Fruit fly (Drosophila melanogaster) whole organism, embryonic: Measurements from ENCODE around the gene CG34307.

Experiments
- Aef1 ChIP-seq: fragments of 200-800 bp; sonication (Bioruptor generic); IDR thresholded peaks from 3 replicates; pipeline ENCODE4 v1.3.6; 2022; ENCODE audit warnings: missing biosample characterization, missing genetic modification characterization
- B-H2 ChIP-seq: fragments of 200-800 bp; sonication (Bioruptor generic); optimal IDR thresholded peaks from 2 replicates; lab custom pipeline; 2018; ENCODE audit warnings: missing biosample characterization, mild to moderate bottlenecking, missing genetic modification characterization
- CG10209 ChIP-seq: fragments of 200-800 bp; sonication (Bioruptor generic); optimal IDR thresholded peaks from 3 replicates; lab custom pipeline; 2017; ENCODE audit warnings: missing biosample characterization, mild to moderate bottlenecking, missing genetic modification characterization, missing genetic modification reagents
- CG13624 ChIP-seq: fragments of 200-800 bp; sonication (Bioruptor generic); optimal IDR thresholded peaks from 2 replicates; lab custom pipeline; 2016; ENCODE audit warnings: missing biosample characterization, missing genetic modification characterization
- CG14667 ChIP-seq: fragments of 200-800 bp; sonication (Bioruptor generic); IDR thresholded peaks from 2 replicates; pipeline ENCODE4 v1.3.6; 2022; ENCODE audit warnings: missing biosample characterization, missing genetic modification characterization
- CG15011 ChIP-seq: fragments of 200-800 bp; sonication (Bioruptor generic); optimal IDR thresholded peaks from 3 replicates; lab custom pipeline; 2018; ENCODE audit warnings: missing biosample characterization, mild to moderate bottlenecking, missing genetic modification characterization
- CG15514 ChIP-seq: fragments of 200-800 bp; sonication (Bioruptor generic); optimal IDR thresholded peaks from 3 replicates; lab custom pipeline; 2017; ENCODE audit warnings: missing biosample characterization, missing genetic modification characterization, mild to moderate bottlenecking, moderate library complexity, missing genetic modification reagents
- CG16815 ChIP-seq: fragments of 200-800 bp; sonication (Bioruptor generic); optimal IDR thresholded peaks from 3 replicates; lab custom pipeline; 2017; ENCODE audit warnings: missing biosample characterization, mild to moderate bottlenecking, missing genetic modification characterization
- CG17186 ChIP-seq: fragments of 200-800 bp; sonication (Bioruptor generic); optimal IDR thresholded peaks from 3 replicates; lab custom pipeline; 2017; ENCODE audit warnings: missing biosample characterization, missing genetic modification reagents, missing genetic modification characterization
- CG2116 ChIP-seq: fragments of 200-800 bp; sonication (Bioruptor generic); optimal IDR thresholded peaks from 3 replicates; lab custom pipeline; 2018; ENCODE audit warnings: missing biosample characterization, mild to moderate bottlenecking, missing genetic modification characterization
- CG2712 ChIP-seq: fragments of 200-800 bp; optimal IDR thresholded peaks from 3 replicates; lab custom pipeline; 2019; ENCODE audit warnings: missing biosample characterization, mild to moderate bottlenecking, missing genetic modification characterization, moderate library complexity
- CG3065 ChIP-seq: fragments of 200-800 bp; sonication (Bioruptor generic); optimal IDR thresholded peaks from 2 replicates; lab custom pipeline; 2016; ENCODE audit warnings: missing biosample characterization, missing genetic modification characterization
- CG31365 ChIP-seq: fragments of 200-800 bp; sonication (Bioruptor generic); optimal IDR thresholded peaks from 2 replicates; lab custom pipeline; 2018; ENCODE audit warnings: missing biosample characterization, mild to moderate bottlenecking, missing genetic modification characterization
- CG33213 ChIP-seq: fragments of 200-800 bp; sonication (Bioruptor generic); optimal IDR thresholded peaks from 3 replicates; lab custom pipeline; 2016; ENCODE audit warnings: missing biosample characterization, missing genetic modification characterization
- CG34422 ChIP-seq: fragments of 200-800 bp; sonication (Bioruptor generic); IDR thresholded peaks from 3 replicates; pipeline ENCODE4 v1.3.6; 2022; ENCODE audit warnings: missing biosample characterization, missing genetic modification characterization
- CG4730 ChIP-seq: fragments of 200-800 bp; sonication (Bioruptor generic); IDR thresholded peaks from 2 replicates; pipeline ENCODE4 v1.3.6; 2022; ENCODE audit warnings: missing biosample characterization, missing genetic modification characterization
- CG6813 ChIP-seq: fragments of 200-800 bp; sonication (Bioruptor generic); optimal IDR thresholded peaks from 2 replicates; lab custom pipeline; 2017; ENCODE audit warnings: missing biosample characterization, missing genetic modification characterization, mild to moderate bottlenecking, moderate library complexity, missing genetic modification reagents
- CG7372 ChIP-seq: fragments of 200-800 bp; sonication (Bioruptor generic); IDR thresholded peaks from 2 replicates; pipeline ENCODE4 v1.3.6; 2022; ENCODE audit warnings: missing biosample characterization, missing genetic modification characterization
- CG9437 ChIP-seq: fragments of 200-800 bp; sonication (Bioruptor generic); optimal IDR thresholded peaks from 2 replicates; lab custom pipeline; 2018; ENCODE audit warnings: missing biosample characterization, mild to moderate bottlenecking, missing genetic modification characterization
- CHES-1-like ChIP-seq: fragments of 200-800 bp; sonication (Bioruptor generic); optimal IDR thresholded peaks from 2 replicates; lab custom pipeline; 2016; ENCODE audit warnings: missing biosample characterization, missing genetic modification characterization
- Camta ChIP-seq: fragments of 200-800 bp; sonication (Bioruptor generic); optimal IDR thresholded peaks from 2 replicates; lab custom pipeline; 2016; ENCODE audit warnings: missing biosample characterization, missing genetic modification characterization
- Dip2 ChIP-seq: fragments of 200-800 bp; sonication (Bioruptor generic); IDR thresholded peaks from 2 replicates; pipeline ENCODE4 v1.3.6; 2022; ENCODE audit warnings: missing biosample characterization, missing genetic modification characterization
- Dp ChIP-seq: fragments of 200-800 bp; sonication (Bioruptor generic); optimal IDR thresholded peaks from 2 replicates; lab custom pipeline; 2018; ENCODE audit warnings: missing biosample characterization, mild to moderate bottlenecking, missing genetic modification characterization, moderate library complexity
- Mad ChIP-seq: fragments of 200-800 bp; sonication (Bioruptor generic); optimal IDR thresholded peaks from 2 replicates; lab custom pipeline; 2016; ENCODE audit warnings: missing biosample characterization, missing genetic modification characterization
- NFAT ChIP-seq: fragments of 200-800 bp; sonication (Bioruptor generic); IDR thresholded peaks from 2 replicates; pipeline ENCODE4 v1.3.6; 2022; ENCODE audit warnings: missing biosample characterization, missing genetic modification characterization
- Neu2 ChIP-seq: fragments of 200-800 bp; sonication (Bioruptor generic); optimal IDR thresholded peaks from 3 replicates; lab custom pipeline; 2016; ENCODE audit warnings: missing biosample characterization, missing genetic modification characterization, borderline replicate concordance
- Nf-YA ChIP-seq: fragments of 200-800 bp; sonication (Bioruptor generic); IDR thresholded peaks from 2 replicates; pipeline ENCODE4 v1.3.6; 2022; ENCODE audit warnings: missing biosample characterization, missing genetic modification characterization
- Sry-δ ChIP-seq: fragments of 200-800 bp; sonication (Bioruptor generic); optimal IDR thresholded peaks from 2 replicates; lab custom pipeline; 2016; ENCODE audit warnings: missing biosample characterization, missing genetic modification characterization
- Stat92E ChIP-seq, 3 experiments: fragments of >200 bp in 2 of 3; fragments of 200-800 bp in 1 of 3; sonication (Bioruptor generic) in 1 of 3; optimal IDR thresholded peaks; 2 replicates each; lab custom pipeline; 2017 to 2019; ENCODE audit warnings: missing biosample characterization in 3 of 3, missing genetic modification characterization in 3 of 3, mild to moderate bottlenecking in 1 of 3, moderate library complexity in 1 of 3
- bowl ChIP-seq: fragments of 200-800 bp; sonication (Bioruptor generic); IDR thresholded peaks from 2 replicates; pipeline ENCODE4 v1.3.6; 2022; ENCODE audit warnings: missing biosample characterization, missing genetic modification characterization
- dati ChIP-seq: fragments of 200-800 bp; sonication (Bioruptor generic); IDR thresholded peaks from 2 replicates; pipeline ENCODE4 v1.3.6; 2022; ENCODE audit warnings: missing biosample characterization, missing genetic modification characterization
- dpn ChIP-seq, 2 experiments: fragments of 200-800 bp; sonication (Bioruptor generic); optimal IDR thresholded peaks; 3 replicates each; lab custom pipeline; 2016; ENCODE audit warnings: missing biosample characterization in 2 of 2, missing genetic modification characterization in 2 of 2
- gcm ChIP-seq: fragments of 200-800 bp; sonication (Bioruptor generic); optimal IDR thresholded peaks from 2 replicates; lab custom pipeline; 2019; ENCODE audit warnings: missing biosample characterization, mild to moderate bottlenecking, missing genetic modification characterization, moderate library complexity
- gsb ChIP-seq: fragments of 200-800 bp; sonication (Bioruptor generic); IDR thresholded peaks from 2 replicates; pipeline ENCODE4 v1.3.6; 2022; ENCODE audit warnings: missing biosample characterization, missing genetic modification characterization
- hth ChIP-seq: fragments of >200 bp; optimal IDR thresholded peaks from 2 replicates; lab custom pipeline; 2017; ENCODE audit warnings: inconsistent platforms
- kay ChIP-seq: fragments of 200-800 bp; sonication (Bioruptor generic); optimal IDR thresholded peaks from 2 replicates; lab custom pipeline; 2016; ENCODE audit warnings: missing biosample characterization, missing genetic modification characterization
- onecut ChIP-seq: fragments of 200-800 bp; sonication (Bioruptor generic); IDR thresholded peaks from 2 replicates; pipeline ENCODE4 v1.3.6; 2022; ENCODE audit warnings: missing biosample characterization, missing genetic modification characterization
- otp ChIP-seq: fragments of 200-800 bp; sonication (Bioruptor generic); IDR thresholded peaks from 3 replicates; pipeline ENCODE4, ENCODE4 v1.3.6; 2022; ENCODE audit warnings: missing biosample characterization, missing genetic modification characterization
- pan ChIP-seq, 4 experiments: fragments of >200 bp in 3 of 4; fragments of 200-800 bp in 1 of 4; sonication (Bioruptor generic) in 1 of 4; optimal IDR thresholded peaks in 3 of 4; IDR thresholded peaks in 1 of 4; 2 replicates each; pipeline versions ENCODE4 v1.3.6 to Lab custom; 2017 to 2022; ENCODE audit warnings: missing biosample characterization in 2 of 4, missing genetic modification characterization in 2 of 4, mixed read lengths in 1 of 4
- pnt ChIP-seq: fragments of 200-800 bp; sonication (Bioruptor generic); optimal IDR thresholded peaks from 3 replicates; lab custom pipeline; 2016; ENCODE audit warnings: missing biosample characterization, missing genetic modification characterization
- pros ChIP-seq: fragments of 200-800 bp; sonication (Bioruptor generic); optimal IDR thresholded peaks from 3 replicates; lab custom pipeline; 2019; ENCODE audit warnings: missing biosample characterization, mild to moderate bottlenecking, missing genetic modification characterization, moderate library complexity
- seq ChIP-seq: fragments of 200-800 bp; sonication (Bioruptor generic); IDR thresholded peaks from 2 replicates; pipeline ENCODE4 v1.3.6; 2022; ENCODE audit warnings: missing biosample characterization, missing genetic modification characterization
- slbo ChIP-seq: fragments of 200-800 bp; sonication (Bioruptor generic); IDR thresholded peaks from 2 replicates; pipeline ENCODE4 v1.3.6; 2022; ENCODE audit warnings: missing biosample characterization, missing genetic modification characterization
- sug ChIP-seq: fragments of 200-800 bp; optimal IDR thresholded peaks from 2 replicates; lab custom pipeline; 2019; ENCODE audit warnings: missing biosample characterization, mild to moderate bottlenecking, missing genetic modification characterization, moderate library complexity
- tap ChIP-seq: fragments of 200-800 bp; optimal IDR thresholded peaks from 3 replicates; lab custom pipeline; 2019; ENCODE audit warnings: missing biosample characterization, mild to moderate bottlenecking, missing genetic modification characterization, moderate library complexity
- tin ChIP-seq: fragments of 200-800 bp; sonication (Bioruptor generic); optimal IDR thresholded peaks from 3 replicates; lab custom pipeline; 2016; ENCODE audit warnings: missing biosample characterization, missing genetic modification characterization
- usp ChIP-seq: fragments of >200 bp; optimal IDR thresholded peaks from 2 replicates; lab custom pipeline; 2017; ENCODE audit warnings: missing biosample characterization, missing genetic modification characterization
- zf30C ChIP-seq: fragments of 200-800 bp; sonication (Bioruptor generic); optimal IDR thresholded peaks from 3 replicates; lab custom pipeline; 2018; ENCODE audit warnings: missing biosample characterization, mild to moderate bottlenecking, missing genetic modification characterization

Gene CG34307

DNA sequence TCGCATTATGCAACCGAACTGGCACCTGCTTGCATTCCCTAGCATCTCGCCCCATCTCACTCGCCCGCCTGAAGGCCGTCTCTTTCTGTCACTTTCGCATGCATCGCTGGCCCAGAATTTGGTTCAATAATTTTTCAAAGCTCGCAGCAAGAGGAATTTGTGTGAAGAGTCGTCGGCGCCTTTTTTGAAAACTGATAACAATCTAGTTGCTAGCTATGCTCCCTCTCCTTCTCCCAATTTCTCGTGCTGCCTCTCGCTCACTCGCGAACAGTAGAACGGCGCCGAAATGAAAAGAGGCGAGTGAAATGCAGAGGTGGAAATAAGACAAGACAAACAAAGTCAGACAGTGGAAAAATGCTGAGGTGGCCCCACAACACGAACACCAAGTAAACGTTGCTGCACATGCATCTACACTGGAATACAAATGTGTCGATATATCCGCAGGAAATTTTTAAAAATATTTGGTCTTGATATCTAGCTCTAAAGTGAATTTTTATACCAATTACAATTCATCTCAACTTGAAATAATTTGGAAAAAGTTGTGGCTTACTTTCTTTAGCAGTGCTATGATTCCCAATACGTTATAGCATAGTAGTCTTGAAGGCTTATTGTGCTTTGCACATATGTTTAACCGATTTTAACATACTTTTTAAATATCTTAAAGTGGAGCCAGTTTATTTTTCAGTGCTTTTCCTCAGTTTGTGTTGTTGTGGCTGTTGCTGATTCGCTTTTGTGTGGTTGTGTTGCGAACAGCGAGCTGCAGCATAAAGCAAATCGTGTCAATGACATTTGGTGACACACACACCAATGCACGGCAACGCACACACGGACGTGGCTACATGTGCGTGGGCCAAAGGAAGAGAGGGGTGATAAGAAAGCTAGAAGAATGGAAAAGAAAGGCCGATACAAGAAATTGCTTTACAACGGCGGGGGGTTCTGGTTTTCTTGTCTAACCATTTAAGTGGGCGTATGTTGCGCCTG, 46.2 kb upstream of the CG34307 start (continued):
- TF ChIP-seq zf30C (peak; percentile 62), gcm (GFP tag; lab: Kevin White, UChicago) (peak; percentile 85), CG3065 (GFP tag; lab: Kevin White, UChicago) (peak; percentile 3), B-H2 (GFP tag; lab: Kevin White, UChicago) (no peak), tap (peak; percentile 80), CG6813 (GFP tag; lab: Kevin White, UChicago) (peak; percentile 47), sug (peak; percentile 46), CG7372 (GFP tag; lab: Robert Waterston, UW) (no peak), seq (no peak), NFAT (no peak), pros (peak; percentile 40), Nf-YA (GFP tag; lab: Robert Waterston, UW) (peak; percentile 46; the same call in 1 of the 2 replicates), tin (GFP tag; lab: Kevin White, UChicago) (peak; percentile 67), hth (lab: Kevin White, UChicago) (no peak), gsb (GFP tag; lab: Robert Waterston, UW) (no peak), Dip2 (GFP tag; lab: Robert Waterston, UW) (no peak), bowl (GFP tag; lab: Robert Waterston, UW) (no peak), CG4730 (GFP tag; lab: Robert Waterston, UW) (peak; percentile 39; the same call in 1 of the 2 replicates), dpn (GFP tag; optimal IDR thresholded peaks at IDR 0.05; lab: Kevin White, UChicago) (peak; percentile 56 to 69), CG10209 (GFP tag; lab: Kevin White, UChicago) (peak; percentile 77), Camta (GFP tag; lab: Kevin White, UChicago) (peak; percentile 82), CG2116 (peak; percentile 28), pnt (GFP tag; lab: Kevin White, UChicago) (peak; percentile 83), CG15011 (GFP tag; lab: Kevin White, UChicago) (peak; percentile 15), Sry-δ (GFP tag; lab: Kevin White, UChicago) (peak; percentile 13), CG33213 (GFP tag; lab: Kevin White, UChicago) (peak; percentile 50), CHES-1-like (GFP tag; lab: Kevin White, UChicago) (no peak), CG17186 (GFP tag; lab: Kevin White, UChicago) (peak; percentile 84), Neu2 (GFP tag; lab: Kevin White, UChicago) (no peak), onecut (peak; percentile 36), CG9437 (peak; percentile 70), CG15514 (GFP tag; lab: Kevin White, UChicago) (no peak), CG13624 (GFP tag; lab: Kevin White, UChicago) (no peak), Stat92E (GFP tag; optimal IDR thresholded peaks at IDR 0.05; lab: Kevin White, UChicago) (peak in 1 of 3 experiments; percentile 90), CG2712 (peak; percentile 95), kay (peak; percentile 54), Dp (no peak), CG31365 (tag; lab: Kevin White, UChicago) (peak; percentile 38), slbo (GFP tag; lab: Robert Waterston, UW) (no peak), CG34422 (GFP tag; lab: Robert Waterston, UW) (peak; percentile 75; the same call in 2 of the 3 replicates), Aef1 (GFP tag; lab: Robert Waterston, UW) (no peak; the same call in 2 of the 3 replicates), Mad (GFP tag; lab: Kevin White, UChicago) (peak; percentile 51), otp (GFP tag; lab: Robert Waterston, UW) (0 out of 3 replicates have a peak, but pooled peaks have one; percentile 19), pan (optimal IDR thresholded peaks at IDR 0.05; lab: Kevin White, UChicago) (no peak), pan (GFP tag; optimal IDR thresholded peaks at IDR 0.05 in 1 of 2, IDR thresholded peaks at IDR 0.05 in 1 of 2) (peak in 1 of 2 experiments; percentile 58), CG14667 (GFP tag; lab: Robert Waterston, UW) (no peak), CG16815 (GFP tag; lab: Kevin White, UChicago) (peak; percentile 61), dati (no peak), usp (GFP tag; lab: Kevin White, UChicago) (no peak)
